Worm (Caenorhabditis elegans) whole organism, young adult: Measurements from ENCODE around the gene idpp-13.

Experiments
- B0019.2 ChIP-seq: fragments of 200-800 bp; sonication (Bioruptor generic); conservative IDR thresholded peaks from 2 replicates; pipeline ENCODE4 v1.3.6; 2022; ENCODE audit warnings: missing genetic modification reagents, missing genetic modification characterization, missing compliant biosample characterization
- B0336.3 ChIP-seq: fragments of 200-800 bp; sonication (Bioruptor generic); IDR thresholded peaks from 2 replicates; pipeline ENCODE4 v1.3.6; 2022; ENCODE audit warnings: missing genetic modification characterization, missing compliant biosample characterization
- D2030.7 ChIP-seq: fragments of 200-800 bp; sonication (Bioruptor generic); IDR thresholded peaks from 2 replicates; pipeline ENCODE4 v1.3.6; 2022; ENCODE audit warnings: missing genetic modification reagents, missing genetic modification characterization, missing compliant biosample characterization
- F52B5.7 ChIP-seq: sonication (generic microtip); optimal IDR thresholded peaks from 2 replicates; lab custom pipeline; 2016; ENCODE audit warnings: mild to moderate bottlenecking, missing genetic modification characterization, missing compliant biosample characterization
- K12H6.12 ChIP-seq: fragments of 200-800 bp; sonication (Bioruptor generic); optimal IDR thresholded peaks from 2 replicates; lab custom pipeline; 2018; ENCODE audit warnings: mild to moderate bottlenecking, missing genetic modification characterization, missing compliant biosample characterization
- T26A5.8 ChIP-seq: sonication (generic microtip); optimal IDR thresholded peaks from 2 replicates; lab custom pipeline; 2016; ENCODE audit warnings: missing genetic modification characterization, missing compliant biosample characterization
- Y53F4B.3 ChIP-seq: fragments of 200-800 bp; sonication (Bioruptor generic); IDR thresholded peaks from 2 replicates; pipeline ENCODE4 v1.3.6; 2022; ENCODE audit warnings: missing genetic modification reagents, missing genetic modification characterization, missing compliant biosample characterization
- Y53G8AR.9 ChIP-seq: fragments of 200-800 bp; sonication (Bioruptor generic); conservative IDR thresholded peaks from 2 replicates; pipeline ENCODE4 v1.3.6; 2022; ENCODE audit warnings: missing genetic modification reagents, missing genetic modification characterization, missing compliant biosample characterization
- Y56A3A.18 ChIP-seq: fragments of 200-800 bp; sonication (Bioruptor generic); IDR thresholded peaks from 2 replicates; pipeline ENCODE4 v1.3.6; 2022; ENCODE audit warnings: missing genetic modification reagents, missing genetic modification characterization, missing compliant biosample characterization
- Y95B8A.8 ChIP-seq: fragments of 200-800 bp; sonication (Bioruptor generic); IDR thresholded peaks from 2 replicates; pipeline ENCODE4 v1.3.6; 2022; ENCODE audit warnings: missing genetic modification reagents, missing genetic modification characterization, missing compliant biosample characterization
- ama-1 ChIP-seq, 3 experiments: fragments of 150-350 bp in 1 of 3; sonication (generic microtip) in 2 of 3; optimal IDR thresholded peaks; 2 replicates each; lab custom pipeline; 2014 to 2018; ENCODE audit warnings: missing biosample characterization in 2 of 3, missing genetic modification characterization in 2 of 3, missing genetic modification reagents in 2 of 3
- attf-5 ChIP-seq: fragments of 200-800 bp; sonication (Bioruptor generic); optimal IDR thresholded peaks from 2 replicates; lab custom pipeline; 2018; ENCODE audit warnings: mild to moderate bottlenecking, missing genetic modification characterization, missing compliant biosample characterization
- bed-1 ChIP-seq: fragments of 200-800 bp; sonication (Bioruptor generic); IDR thresholded peaks from 2 replicates; pipeline ENCODE4 v1.3.6; 2022; ENCODE audit warnings: missing genetic modification reagents, missing genetic modification characterization, missing compliant biosample characterization
- cebp-1 ChIP-seq, 2 experiments: fragments of 200-800 bp in 1 of 2; sonication (Bioruptor generic) in 1 of 2; sonication (generic microtip) in 1 of 2; IDR thresholded peaks in 1 of 2; optimal IDR thresholded peaks in 1 of 2; 2 replicates each; pipeline versions ENCODE4 v1.3.6 to Lab custom; 2017 to 2022; ENCODE audit warnings: missing compliant biosample characterization in 2 of 2, missing genetic modification characterization in 2 of 2, mild to moderate bottlenecking in 1 of 2, missing genetic modification reagents in 1 of 2, moderate library complexity in 1 of 2
- cebp-2 ChIP-seq: fragments of 200-800 bp; sonication (Bioruptor generic); IDR thresholded peaks from 2 replicates; pipeline ENCODE4 v1.3.6; 2022; ENCODE audit warnings: missing genetic modification characterization, missing compliant biosample characterization
- ceh-100 ChIP-seq: fragments of 200-800 bp; sonication (Bioruptor generic); IDR thresholded peaks from 2 replicates; pipeline ENCODE4 v1.3.6; 2022; ENCODE audit warnings: missing genetic modification reagents, missing genetic modification characterization, missing compliant biosample characterization
- chd-7 ChIP-seq: sonication (generic microtip); optimal IDR thresholded peaks from 2 replicates; lab custom pipeline; 2016; ENCODE audit warnings: mild to moderate bottlenecking, missing genetic modification characterization, moderate library complexity, missing compliant biosample characterization
- egl-44 ChIP-seq: fragments of 200-800 bp; sonication (Bioruptor generic); IDR thresholded peaks from 2 replicates; pipeline ENCODE4 v1.3.6; 2022; ENCODE audit warnings: missing genetic modification reagents, missing genetic modification characterization, missing compliant biosample characterization
- ekl-4 ChIP-seq: fragments of 200-800 bp; sonication (Bioruptor generic); IDR thresholded peaks from 2 replicates; pipeline ENCODE4 v1.3.6; 2022; ENCODE audit warnings: missing genetic modification reagents, missing genetic modification characterization, missing compliant biosample characterization
- hlh-26 ChIP-seq: fragments of 200-800 bp; sonication (Bioruptor generic); conservative IDR thresholded peaks from 2 replicates; pipeline ENCODE4 v1.3.6; 2022; ENCODE audit warnings: missing genetic modification reagents, missing genetic modification characterization, missing compliant biosample characterization
- hmg-1.2 ChIP-seq: fragments of 200-800 bp; sonication (Bioruptor generic); IDR thresholded peaks from 2 replicates; pipeline ENCODE4 v1.3.6; 2022; ENCODE audit warnings: missing genetic modification reagents, missing genetic modification characterization, missing compliant biosample characterization
- hsf-1 ChIP-seq: fragments of 200-800 bp; sonication (Bioruptor generic); IDR thresholded peaks from 2 replicates; pipeline ENCODE4 v1.3.6; 2022; ENCODE audit warnings: missing genetic modification reagents, missing genetic modification characterization, missing compliant biosample characterization
- let-607 ChIP-seq, 2 experiments: fragments of 200-800 bp in 1 of 2; sonication (Bioruptor generic) in 1 of 2; sonication (generic microtip) in 1 of 2; optimal IDR thresholded peaks; 2 replicates each; lab custom pipeline; 2016 to 2018; ENCODE audit warnings: mild to moderate bottlenecking in 2 of 2, missing compliant biosample characterization in 2 of 2, missing genetic modification characterization in 2 of 2, moderate library complexity in 2 of 2, missing genotype in 1 of 2
- lin-26 ChIP-seq: fragments of 200-800 bp; sonication (Bioruptor generic); IDR thresholded peaks from 2 replicates; pipeline ENCODE4 v1.3.6; 2022; ENCODE audit warnings: missing genetic modification reagents, missing genetic modification characterization, missing compliant biosample characterization
- lin-40 ChIP-seq: sonication (generic microtip); optimal IDR thresholded peaks from 2 replicates; lab custom pipeline; 2016; ENCODE audit warnings: missing genetic modification characterization, mild to moderate bottlenecking, missing compliant biosample characterization, missing genotype, missing genetic modification reagents
- madf-3 ChIP-seq: fragments of 200-800 bp; sonication (Bioruptor generic); IDR thresholded peaks from 2 replicates; pipeline ENCODE4 v1.3.6; 2022; ENCODE audit warnings: missing genetic modification reagents, missing genetic modification characterization, missing compliant biosample characterization
- madf-6 ChIP-seq: fragments of 200-800 bp; sonication (Bioruptor generic); IDR thresholded peaks from 2 replicates; pipeline ENCODE4 v1.3.6; 2022; ENCODE audit warnings: missing genetic modification reagents, missing genetic modification characterization, missing compliant biosample characterization
- mcd-1 ChIP-seq: fragments of 200-800 bp; sonication (Bioruptor generic); IDR thresholded peaks from 2 replicates; pipeline ENCODE4 v1.3.6; 2022; ENCODE audit warnings: missing genetic modification reagents, missing genetic modification characterization, missing compliant biosample characterization
- mes-4 ChIP-seq: sonication (generic microtip); optimal IDR thresholded peaks from 2 replicates; lab custom pipeline; 2016; ENCODE audit warnings: missing genotype, missing genetic modification characterization, missing compliant biosample characterization
- nfya-2 ChIP-seq: fragments of 200-800 bp; sonication (Bioruptor generic); IDR thresholded peaks from 2 replicates; pipeline ENCODE4 v1.3.6; 2022; ENCODE audit warnings: missing genetic modification reagents, missing genetic modification characterization, missing compliant biosample characterization
- nfyb-1 ChIP-seq: fragments of 200-800 bp; sonication (Bioruptor generic); IDR thresholded peaks from 2 replicates; pipeline ENCODE4 v1.3.6; 2022; ENCODE audit warnings: missing genetic modification reagents, missing genetic modification characterization, missing compliant biosample characterization
- nhr-90 ChIP-seq: sonication (generic microtip); optimal IDR thresholded peaks from 2 replicates; lab custom pipeline; 2016; ENCODE audit warnings: missing genotype, mild to moderate bottlenecking, missing genetic modification characterization, missing compliant biosample characterization
- repo-1 ChIP-seq: sonication (generic microtip); optimal IDR thresholded peaks from 2 replicates; lab custom pipeline; 2017; ENCODE audit warnings: mild to moderate bottlenecking, missing genetic modification characterization, missing compliant biosample characterization
- rpc-1 ChIP-seq, 2 experiments: fragments of 150-350 bp in 1 of 2; sonication (generic microtip) in 1 of 2; optimal IDR thresholded peaks; 2 replicates each; lab custom pipeline; 2014 to 2018; ENCODE audit warnings: missing biosample characterization in 1 of 2, missing genetic modification characterization in 1 of 2, missing genetic modification reagents in 1 of 2, missing genotype in 1 of 2
- snpc-3.4 ChIP-seq: sonication (generic microtip); optimal IDR thresholded peaks from 2 replicates; lab custom pipeline; 2017; ENCODE audit warnings: missing genetic modification characterization, mild to moderate bottlenecking, missing compliant biosample characterization, antibody characterized with exemption, moderate library complexity, missing genotype, missing genetic modification reagents
- tbp1 ChIP-seq: fragments of 200-800 bp; sonication (Bioruptor generic); optimal IDR thresholded peaks from 2 replicates; lab custom pipeline; 2018; ENCODE audit warnings: mild to moderate bottlenecking, missing genetic modification characterization, missing compliant biosample characterization
- tbx-9 ChIP-seq: sonication (generic microtip); optimal IDR thresholded peaks from 2 replicates; lab custom pipeline; 2016; ENCODE audit warnings: borderline replicate concordance, missing genetic modification characterization, inconsistent platforms, missing compliant biosample characterization
- tlf-1 ChIP-seq: fragments of 200-800 bp; sonication (Bioruptor generic); optimal IDR thresholded peaks from 2 replicates; lab custom pipeline; 2018; ENCODE audit warnings: mild to moderate bottlenecking, missing genetic modification characterization, missing compliant biosample characterization
- ztf-28 ChIP-seq: fragments of 200-800 bp; sonication (Bioruptor generic); IDR thresholded peaks from 2 replicates; pipeline ENCODE4 v1.3.6; 2022; ENCODE audit warnings: missing genetic modification reagents, missing genetic modification characterization, missing compliant biosample characterization

The idpp-13 gene

DNA sequence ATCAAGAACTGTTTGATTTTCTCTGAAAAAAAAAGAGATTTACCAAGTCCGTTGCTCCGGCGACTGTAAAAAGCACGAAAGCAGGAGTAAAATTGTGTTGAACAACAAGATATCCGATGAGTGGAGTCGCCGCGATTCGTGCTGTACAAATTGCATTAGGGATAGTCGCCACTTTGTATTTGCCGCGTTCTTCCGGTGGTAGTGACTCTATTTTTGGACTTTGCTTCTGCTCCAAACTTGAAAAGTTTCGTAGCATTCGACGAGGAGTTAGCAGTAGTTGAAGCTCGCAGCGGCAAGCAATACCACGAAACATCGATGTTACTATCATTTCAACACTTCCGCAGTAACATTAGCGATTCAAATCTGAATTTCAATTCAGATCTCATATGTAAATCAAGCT is 7.3 kb downstream of the idpp-13 start, which contains the start of gene crls-1:
Gene crls-1, minus strand, starts transcription at position 363 of the 400 bp plus-strand sequence.
- no peak for TF ChIP-seq nfya-2 (GFP tag; lab: Robert Waterston, UW)
- 0 out of 2 replicates have a peak, but pooled peaks have one; percentile 30 for TF ChIP-seq B0336.3 (GFP tag; lab: Robert Waterston, UW)
- TF ChIP-seq repo-1 (tag; lab: Kevin White, UChicago), result peak; percentile 72
- 0 out of 2 replicates have a peak, but pooled peaks have one; percentile 37 for TF ChIP-seq nfyb-1 (GFP tag; lab: Robert Waterston, UW)
- TF ChIP-seq madf-6, result peak; percentile 14; the same call in 1 of the 2 replicates
- 0 out of 2 replicates have a peak, but pooled peaks have one; percentile 17 for TF ChIP-seq Y95B8A.8 (GFP tag; lab: Robert Waterston, UW)
- no peak for TF ChIP-seq K12H6.12 (tag; lab: Kevin White, UChicago)
- TF ChIP-seq ceh-100 (GFP tag; lab: Robert Waterston, UW), result no peak
- peak; percentile 58; the same call in 1 of the 2 replicates for TF ChIP-seq ekl-4 (GFP tag; lab: Robert Waterston, UW)
- 0 out of 2 replicates have a peak, but pooled peaks have one; percentile 28 for TF ChIP-seq madf-3
- TF ChIP-seq Y53G8AR.9 (GFP tag; lab: Robert Waterston, UW), result peak; percentile 53; the same call in 1 of the 2 replicates
- peak; percentile 16 for TF ChIP-seq tlf-1 (GFP tag; lab: Kevin White, UChicago)
- peak; percentile 14; the same call in 1 of the 2 replicates for TF ChIP-seq D2030.7
- TF ChIP-seq Y53F4B.3 (GFP tag; lab: Robert Waterston, UW), result no peak
- TF ChIP-seq tbx-9 (tag; lab: Kevin White, UChicago), result no peak
- TF ChIP-seq hsf-1, result peak; percentile 59; the same call in 1 of the 2 replicates
- TF ChIP-seq T26A5.8 (tag; lab: Kevin White, UChicago), result no peak
- TF ChIP-seq chd-7, result peak; percentile 25
- TF ChIP-seq bed-1 (GFP tag; lab: Robert Waterston, UW), result no peak
- peak; percentile 29 for TF ChIP-seq mcd-1
- TF ChIP-seq F52B5.7 (tag; lab: Kevin White, UChicago), result peak; percentile 26
- TF ChIP-seq, all 124 proteins: peak for 14

DNA sequence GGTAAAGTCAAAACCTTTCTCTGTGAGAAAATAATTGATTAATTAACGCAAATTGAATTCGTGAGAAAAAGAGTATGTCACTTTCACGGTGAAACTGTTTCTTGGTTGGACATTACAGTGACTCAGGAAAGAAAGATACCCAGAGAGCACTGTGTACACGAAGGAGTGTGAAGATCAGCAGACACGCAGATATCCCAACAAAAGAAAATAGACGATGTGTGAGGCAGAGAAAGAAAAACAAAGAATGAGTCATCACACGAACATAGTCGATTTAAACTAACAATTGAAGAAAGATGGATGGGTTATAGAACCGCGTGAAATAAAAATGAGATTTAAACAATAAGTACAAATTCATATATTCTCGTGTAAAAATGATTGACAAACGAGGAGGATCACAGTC is 8.8 kb downstream of the idpp-13 start:
- no peak for TF ChIP-seq tlf-1 (GFP tag; lab: Kevin White, UChicago)
- no peak for TF ChIP-seq lin-26
- TF ChIP-seq hmg-1.2 (GFP tag; lab: Robert Waterston, UW), result peak; percentile 16; the same call in 1 of the 2 replicates
- TF ChIP-seq lin-40 (tag; lab: Kevin White, UChicago), result no peak
- TF ChIP-seq snpc-3.4, result no peak
- TF ChIP-seq rpc-1 (optimal IDR thresholded peaks at IDR 0.05; lab: Kevin White, UChicago), result no peak
- no peak for TF ChIP-seq rpc-1 (tag; optimal IDR thresholded peaks at IDR 0.05; lab: Kevin White, UChicago)
- no peak for TF ChIP-seq egl-44 (GFP tag; lab: Robert Waterston, UW)
- TF ChIP-seq F52B5.7 (tag; lab: Kevin White, UChicago), result no peak
- no peak for TF ChIP-seq cebp-1 (GFP tag; IDR thresholded peaks at IDR 0.05; lab: Robert Waterston, UW)
- peak; percentile 2 for TF ChIP-seq cebp-1 (tag; optimal IDR thresholded peaks at IDR 0.05; lab: Kevin White, UChicago)
- no peak for TF ChIP-seq ztf-28 (GFP tag; lab: Robert Waterston, UW)
- no peak for TF ChIP-seq nhr-90

DNA sequence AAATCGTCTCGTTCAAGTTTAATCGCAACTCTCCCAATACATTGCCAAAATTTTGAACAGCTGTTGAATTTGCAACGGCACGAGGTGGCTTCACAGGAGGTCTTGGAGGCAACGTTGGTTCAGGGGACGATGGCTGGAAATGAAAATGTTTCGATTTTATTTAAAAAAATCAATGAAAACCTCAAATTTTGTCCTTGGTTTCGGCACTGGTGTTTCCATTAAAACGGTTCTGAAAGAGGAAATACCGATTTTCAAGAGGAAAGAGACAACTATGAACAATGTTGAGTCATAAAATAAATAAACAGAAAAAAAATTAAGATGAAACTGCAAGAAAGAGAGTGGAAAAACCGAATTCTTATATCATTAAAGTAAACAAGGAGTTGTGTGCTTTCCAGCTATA is 9.5 kb downstream of the idpp-13 start, which contains the start of gene F23H11.4:
Gene F23H11.4, minus strand, starts transcription at position 229 of the 400 bp plus-strand sequence.
- TF ChIP-seq tbp1 (no peak), ama-1 (optimal IDR thresholded peaks at IDR 0.05; lab: Kevin White, UChicago) (no peak), ama-1 (GFP tag; optimal IDR thresholded peaks at IDR 0.05; lab: Kevin White, UChicago) (no peak), mes-4 (no peak), Y53F4B.3 (GFP tag; lab: Robert Waterston, UW) (no peak), attf-5 (GFP tag; lab: Kevin White, UChicago) (no peak), hlh-26 (GFP tag; lab: Robert Waterston, UW) (no peak), let-607 (tag; optimal IDR thresholded peaks at IDR 0.05; lab: Kevin White, UChicago) (no peak), B0019.2 (GFP tag; lab: Robert Waterston, UW) (no peak), cebp-1 (GFP tag; IDR thresholded peaks at IDR 0.05; lab: Robert Waterston, UW) (no peak), cebp-1 (tag; optimal IDR thresholded peaks at IDR 0.05; lab: Kevin White, UChicago) (no peak), Y56A3A.18 (GFP tag; lab: Robert Waterston, UW) (no peak), cebp-2 (GFP tag; lab: Robert Waterston, UW) (no peak)
